Worm (Caenorhabditis elegans) whole organism, dauer: ENCODE measurements around the gene T23F11.6.

Experiments used
- unc-62 ChIP-seq: sonication (generic microtip); optimal IDR thresholded peaks from 2 replicates; lab custom pipeline; 2017; ENCODE audit warnings: missing biosample characterization, missing genetic modification reagents, missing genetic modification characterization

Gene T23F11.6

ce11 chrIII:4647878-4648277 lies at the start of gene T23F11.6:
TSS of gene T23F11.6 (minus strand) at chrIII:4647922.
- TF ChIP-seq unc-62 = no peak

ce11 chrIII:4696903-4697302 lies 49.2 kb upstream of the T23F11.6 start:
- TF ChIP-seq unc-62 = no peak

DNA sequence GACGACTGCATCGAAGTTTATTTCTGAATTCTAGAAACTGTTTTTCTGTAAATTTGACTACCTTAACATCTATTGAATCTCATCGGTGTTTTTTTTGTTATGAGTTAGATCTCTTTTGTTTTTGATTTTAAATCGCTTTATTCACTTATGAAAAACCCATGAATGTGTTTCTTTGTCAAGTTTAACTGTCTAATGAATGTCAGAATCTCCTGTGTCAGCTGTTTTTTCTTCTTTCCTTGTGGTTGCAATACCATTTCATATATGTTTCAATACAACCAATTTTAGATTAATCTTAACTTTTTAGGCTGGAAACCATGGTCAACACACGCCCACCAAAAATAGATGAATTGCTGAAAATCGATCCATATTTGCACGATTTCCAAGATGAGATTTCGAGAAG lies 47.3 kb upstream of the T23F11.6 start, which contains the start of gene T04A8.7:
Gene T04A8.7, plus strand, starts transcription at position 301 of the 400 bp plus-strand sequence.
- no peak for TF ChIP-seq unc-62

DNA sequence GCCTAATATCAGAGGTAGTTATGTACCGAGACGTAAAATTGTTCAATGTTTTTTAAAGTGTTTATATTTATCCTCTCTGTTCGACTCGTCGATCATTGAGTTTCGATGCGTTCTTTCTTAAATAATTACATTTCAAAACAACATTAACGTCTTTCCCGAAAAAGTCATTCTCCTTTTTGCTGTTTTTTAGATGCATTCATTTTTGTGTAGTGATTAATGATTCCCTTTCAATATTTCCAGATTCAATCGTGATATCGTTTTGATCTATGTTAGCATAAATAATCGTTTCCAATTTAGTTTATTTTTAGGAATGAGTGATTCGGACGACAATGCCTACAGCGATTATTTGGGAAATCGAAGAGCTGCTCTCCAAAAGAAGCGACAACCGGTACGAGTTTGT lies 46.0 kb upstream of the T23F11.6 start, which contains the start of gene T04A8.8:
Gene T04A8.8, plus strand, starts transcription at position 301 of the 400 bp plus-strand sequence.
- TF ChIP-seq unc-62 = no peak

- no peak for TF ChIP-seq unc-62
These were observed 45.6 kb upstream of the T23F11.6 start, which contains the start of gene nifk-1 for ce11 chrIII:4693281-4693680. TSS of gene nifk-1 (minus strand) at chrIII:4693307.

DNA sequence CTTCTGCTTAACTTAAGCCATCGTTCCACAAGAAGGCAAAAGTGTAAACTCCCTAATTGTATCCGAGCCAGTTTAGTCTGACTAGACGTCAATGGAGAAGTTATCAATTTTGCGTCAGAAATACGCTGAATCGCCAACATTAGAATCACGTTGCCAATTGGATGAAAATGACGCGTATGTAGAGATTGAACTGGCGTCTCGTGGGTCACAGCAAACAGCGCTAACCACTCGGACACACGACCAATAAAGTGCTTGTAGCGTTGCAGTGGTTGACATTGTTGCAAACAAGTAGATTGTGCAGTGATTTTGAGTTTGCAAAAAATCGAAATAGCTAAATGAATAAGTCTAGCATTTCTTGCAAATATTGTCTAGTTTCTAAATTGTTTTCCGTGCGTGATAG lies 41.9 kb upstream of the T23F11.6 start:
- no peak for TF ChIP-seq unc-62

ce11 chrIII:4688965-4689364 lies 41.2 kb upstream of the T23F11.6 start, which contains the start of gene ppat-1:
TSS of gene ppat-1 (plus strand) at chrIII:4689280.
- no peak for TF ChIP-seq unc-62

DNA sequence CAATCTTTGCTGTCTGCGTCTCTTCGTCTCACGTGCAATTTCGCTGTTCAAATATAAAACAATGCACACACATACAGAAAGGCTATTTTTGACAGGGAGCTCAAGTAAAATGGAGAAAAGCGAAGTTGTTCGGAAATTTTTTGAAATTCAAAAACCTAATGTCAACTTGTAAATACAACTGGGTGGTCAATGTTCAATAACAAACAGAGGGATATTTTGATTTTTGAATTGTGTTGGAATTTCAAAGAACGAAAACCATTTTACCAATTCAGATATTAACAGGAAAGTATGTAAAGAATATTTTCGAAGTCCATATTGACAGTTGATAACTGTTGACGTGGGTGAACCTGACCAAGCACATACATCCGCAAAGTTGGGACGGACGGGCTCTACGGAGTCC lies 40.6 kb upstream of the T23F11.6 start, which contains the start of gene tag-243:
Gene tag-243, minus strand, starts transcription at position 101 of the 400 bp plus-strand sequence.
- TF ChIP-seq unc-62 = no peak

DNA sequence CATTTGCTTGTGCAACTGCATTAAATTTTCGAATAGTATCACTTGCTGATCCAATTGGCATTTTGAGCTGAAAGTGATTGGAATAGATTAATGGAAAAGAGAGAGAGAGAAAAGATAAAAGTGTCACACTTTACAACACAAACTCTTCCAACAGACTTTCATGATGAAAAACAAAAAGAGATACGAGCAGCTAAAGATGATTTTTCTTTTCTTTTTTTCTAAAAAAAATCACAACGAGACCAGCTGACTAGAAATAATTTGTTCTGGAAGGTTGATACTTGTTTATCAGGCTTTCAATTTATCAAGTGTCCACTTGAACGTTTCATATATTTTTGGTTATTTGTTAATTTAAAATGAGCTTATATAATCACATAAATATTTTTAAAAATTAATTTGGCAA lies 39.4 kb upstream of the T23F11.6 start:
- no peak for TF ChIP-seq unc-62

ce11 chrIII:4679963-4680484 lies 32.3 kb upstream of the T23F11.6 start, which contains the start of gene srg-11:
TSS of gene srg-11 (plus strand) at chrIII:4680013.
- TF ChIP-seq unc-62 = no peak

- TF ChIP-seq unc-62 = no peak
These were observed 29.7 kb upstream of the T23F11.6 start, which contains the start of gene srg-10 for ce11 chrIII:4677466-4677865. TSS of gene srg-10 (plus strand) at chrIII:4677766.

DNA sequence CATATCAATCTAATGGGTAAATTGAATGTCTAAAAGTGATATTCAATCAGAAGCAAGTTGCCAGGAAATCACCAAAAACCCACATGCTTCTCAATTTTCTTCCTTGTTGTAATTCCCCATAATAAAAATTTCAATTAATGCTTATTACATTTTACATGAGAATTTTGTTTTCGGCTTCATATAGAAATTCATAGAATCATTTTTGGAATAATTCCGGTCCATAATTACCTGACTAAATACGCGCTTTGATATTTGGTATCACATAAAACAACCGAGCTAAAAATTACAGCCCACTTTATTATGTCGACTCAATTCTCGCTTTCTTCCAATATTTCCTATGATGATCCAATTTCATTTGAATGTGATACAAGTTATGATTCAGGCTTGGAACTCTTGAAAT lies 24.2 kb upstream of the T23F11.6 start, which contains the start of gene srg-13:
Gene srg-13, plus strand, starts transcription at position 301 of the 400 bp plus-strand sequence.
- TF ChIP-seq unc-62 = no peak

DNA sequence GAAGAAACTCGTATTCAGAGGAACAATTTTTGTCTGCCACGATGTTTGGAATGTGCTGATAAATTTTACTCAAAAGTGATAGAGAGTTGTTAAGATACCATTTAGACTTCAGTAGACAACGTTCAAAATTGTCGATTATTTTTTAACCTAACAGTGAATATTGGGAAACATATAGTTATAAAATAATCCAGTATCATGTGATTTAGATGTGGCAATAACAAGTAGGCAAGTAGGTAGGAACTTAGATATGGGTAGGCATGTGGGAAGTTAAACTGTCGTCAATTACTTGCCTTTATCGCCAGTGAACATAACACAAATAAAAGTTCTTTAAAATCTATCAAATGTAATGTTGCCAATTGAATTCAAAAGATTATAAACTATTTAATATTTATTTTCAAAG lies 23.8 kb upstream of the T23F11.6 start, which contains the start of gene T23F11.11:
Gene T23F11.11, minus strand, starts transcription at position 101 of the 400 bp plus-strand sequence.
- no peak for TF ChIP-seq unc-62

DNA sequence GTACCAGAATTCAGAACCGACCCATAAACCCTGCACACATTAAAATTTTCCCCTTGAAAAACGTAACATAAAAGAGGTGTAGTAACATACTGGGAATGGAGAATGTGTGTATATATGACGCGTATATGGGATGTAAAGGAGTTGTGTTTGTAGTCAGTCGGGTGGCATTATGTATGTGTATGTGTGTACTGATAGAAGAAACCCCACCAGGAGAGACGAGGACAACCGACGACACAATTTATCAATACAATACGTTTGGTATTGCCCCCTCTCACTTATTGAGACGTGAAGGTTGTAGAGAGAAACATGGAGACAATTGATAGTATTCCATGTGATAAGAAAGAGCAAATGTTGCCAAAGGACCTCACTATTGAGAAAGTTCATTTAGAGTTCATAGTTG lies 20.4 kb upstream of the T23F11.6 start:
- TF ChIP-seq unc-62 = no peak

- no peak for TF ChIP-seq unc-62
These were observed 19.2 kb upstream of the T23F11.6 start for ce11 chrIII:4666753-4667400.

- TF ChIP-seq unc-62 = no peak
These were observed 17.6 kb upstream of the T23F11.6 start, which contains the start of gene T23F11.4 for ce11 chrIII:4665272-4665671. TSS of gene T23F11.4 (minus strand) at chrIII:4665372.

- no peak for TF ChIP-seq unc-62
These were observed 11.7 kb upstream of the T23F11.6 start for ce11 chrIII:4659426-4659825.

- no peak for TF ChIP-seq unc-62
These were observed 10.7 kb upstream of the T23F11.6 start, which contains the start of gene cdka-1 for ce11 chrIII:4658384-4658844. TSS of gene cdka-1 (plus strand) at chrIII:4658794.
